Worm (Caenorhabditis elegans) whole organism, L1 larva: ENCODE data around the gene fndc-1.

Experiments used
- C16A3.4 ChIP-seq: fragments of 150-350 bp; optimal IDR thresholded peaks from 2 replicates; lab custom pipeline; 2014; ENCODE audit warnings: missing biosample characterization, missing genetic modification characterization
- ama-1 ChIP-seq: fragments of 150-350 bp; optimal IDR thresholded peaks from 2 replicates; lab custom pipeline; 2014
- efl-1 ChIP-seq, 4 experiments: fragments of 150-350 bp; optimal IDR thresholded peaks in 3 of 4; peaks in 1 of 4; 1 replicate in 1 of 4; 2 replicates in 3 of 4; lab custom pipeline; 2014; ENCODE audit warnings: missing biosample characterization in 2 of 4, missing genetic modification characterization in 2 of 4, missing genetic modification reagents in 2 of 4
- efl-3 ChIP-seq: fragments of 200-800 bp; sonication (Bioruptor generic); optimal IDR thresholded peaks from 2 replicates; lab custom pipeline; 2018; ENCODE audit warnings: mild to moderate bottlenecking, missing genetic modification characterization, missing compliant biosample characterization
- fkh-10 ChIP-seq: sonication (generic microtip); optimal IDR thresholded peaks from 2 replicates; lab custom pipeline; 2017; ENCODE audit warnings: missing biosample characterization, missing genetic modification reagents, missing genetic modification characterization
- fos-1 ChIP-seq: fragments of 150-350 bp; optimal IDR thresholded peaks from 2 replicates; lab custom pipeline; 2014; ENCODE audit warnings: missing biosample characterization, missing genetic modification characterization
- isw-1 ChIP-seq: fragments of 200-800 bp; sonication (Bioruptor generic); IDR thresholded peaks from 2 replicates; pipeline ENCODE4 v1.3.6; 2022; ENCODE audit warnings: missing genetic modification characterization, missing compliant biosample characterization
- nhr-237 ChIP-seq: fragments of 150-350 bp; optimal IDR thresholded peaks from 2 replicates; lab custom pipeline; 2014; ENCODE audit warnings: missing biosample characterization, missing genetic modification characterization
- nhr-76 ChIP-seq: sonication (generic microtip); optimal IDR thresholded peaks from 2 replicates; lab custom pipeline; 2017; ENCODE audit warnings: missing biosample characterization, missing genetic modification characterization
- nhr-77 ChIP-seq: fragments of 150-350 bp; optimal IDR thresholded peaks from 2 replicates; lab custom pipeline; 2014; ENCODE audit warnings: missing biosample characterization, missing genetic modification characterization
- skn-1 ChIP-seq: fragments of 150-350 bp; optimal IDR thresholded peaks from 2 replicates; lab custom pipeline; 2014; ENCODE audit warnings: missing biosample characterization, missing genetic modification characterization
- tbx-2 ChIP-seq: sonication (generic microtip); optimal IDR thresholded peaks from 2 replicates; lab custom pipeline; 2016; ENCODE audit warnings: missing genetic modification characterization, missing compliant biosample characterization
- ztf-11 ChIP-seq, 2 experiments: sonication (generic microtip); optimal IDR thresholded peaks; 2 replicates each; lab custom pipeline; 2016 to 2017; ENCODE audit warnings: missing genetic modification characterization in 2 of 2, missing biosample characterization in 1 of 2, missing compliant biosample characterization in 1 of 2

DNA sequence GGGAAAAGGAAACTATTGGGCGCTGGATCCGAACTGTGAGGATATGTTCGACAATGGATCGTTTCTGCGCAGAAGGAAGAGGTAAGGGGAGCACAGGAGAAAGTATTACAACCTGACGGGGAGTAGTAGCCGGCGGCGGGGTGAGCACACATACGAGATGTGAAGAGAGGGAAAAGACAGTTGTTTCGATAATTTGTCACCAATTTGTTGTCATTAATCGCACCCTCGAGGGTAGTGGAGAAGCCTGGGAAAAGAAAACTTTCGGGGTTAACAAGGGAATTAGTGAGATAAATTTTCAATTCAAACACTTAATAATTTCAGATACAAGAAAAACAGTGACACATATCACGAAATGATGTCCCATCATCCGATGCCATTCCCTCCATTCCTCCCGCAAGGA lies 45.9 kb upstream of the fndc-1 start:
- TF ChIP-seq isw-1 (no peak), fos-1 (no peak), tbx-2 (tag; lab: Kevin White, UChicago) (no peak), nhr-77 (tag; lab: Kevin White, UChicago) (no peak), nhr-76 (no peak), ama-1 (no peak), nhr-237 (tag; lab: Kevin White, UChicago) (no peak), fkh-10 (GFP tag; lab: Kevin White, UChicago) (no peak), C16A3.4 (tag; lab: Kevin White, UChicago) (no peak), ztf-11 (tag; optimal IDR thresholded peaks at IDR 0.05; lab: Kevin White, UChicago) (no peak), efl-1 (optimal IDR thresholded peaks at IDR 0.05; lab: Kevin White, UChicago) (no peak), efl-1 (GFP tag; optimal IDR thresholded peaks at IDR 0.05 in 1 of 2; lab: Kevin White, UChicago) (peak in 1 of 2 experiments; percentile 88), efl-3 (GFP tag; lab: Kevin White, UChicago) (no peak), skn-1 (no peak)
